Fruit fly (Drosophila melanogaster): ENCODE measurements around the gene CG15357.
A peak's percentile ranks its signal among the peaks of the same experiment; 100 is the strongest.

The CG15357 gene

dm6 chr2L:1986343-1987280, 41.1 kb upstream of the CG15357 start:
- TF ChIP-seq CG10209 (GFP tag; optimal IDR thresholded peaks at IDR 0.05) (peak; percentile 38), danr (GFP tag; IDR thresholded peaks at IDR 0.05) (peak; percentile 31; the same call in 1 of the 2 replicates), GATAe (GFP tag; conservative IDR thresholded peaks at IDR 0.05) (no peak), pho (GFP tag; optimal IDR thresholded peaks at IDR 0.05) (peak; percentile 48), sr (GFP tag; IDR thresholded peaks at IDR 0.05) (peak; percentile 28; the same call in 1 of the 3 replicates), br (optimal IDR thresholded peaks at IDR 0.05) (no peak), mirr (GFP tag; optimal IDR thresholded peaks at IDR 0.05) (peak; percentile 93), CG32767 (GFP tag; IDR thresholded peaks at IDR 0.05) (no peak), CoRest (tag; optimal IDR thresholded peaks at IDR 0.05) (peak; percentile 62), CG13296 (GFP tag; optimal IDR thresholded peaks at IDR 0.05) (peak; percentile 16), CG11247 (GFP tag; IDR thresholded peaks at IDR 0.05) (peak; percentile 59), HLH4C (GFP tag; IDR thresholded peaks at IDR 0.05; ENCODE audit: partially characterized antibody) (no peak), Oli (tag; optimal IDR thresholded peaks at IDR 0.05) (peak; percentile 64), pum (GFP tag; optimal IDR thresholded peaks at IDR 0.05) (no peak), CG4404 (GFP tag; IDR thresholded peaks at IDR 0.05) (no peak; the same call in 1 of the 2 replicates), CG11456 (GFP tag; IDR thresholded peaks at IDR 0.05) (peak; percentile 75; the same call in 2 of the 3 replicates), mam (GFP tag; optimal IDR thresholded peaks at IDR 0.05) (peak; percentile 42), Hmx (GFP tag; optimal IDR thresholded peaks at IDR 0.05) (peak; percentile 47), CG15514 (GFP tag; optimal IDR thresholded peaks at IDR 0.05) (peak; percentile 10), CG13287 (GFP tag; IDR thresholded peaks at IDR 0.05; ENCODE audit: partially characterized antibody) (no peak), CG18011 (GFP tag; optimal IDR thresholded peaks at IDR 0.05) (peak; percentile 7), slbo (GFP tag; IDR thresholded peaks at IDR 0.05) (peak; percentile 82), CG9932 (GFP tag; IDR thresholded peaks at IDR 0.05) (peak; percentile 75), CG4424 (GFP tag; optimal IDR thresholded peaks at IDR 0.05) (peak; percentile 1), lab (GFP tag; optimal IDR thresholded peaks at IDR 0.05) (peak; percentile 50), scrt (GFP tag; optimal IDR thresholded peaks at IDR 0.05) (peak; percentile 42), CG32532 (GFP tag; IDR thresholded peaks at IDR 0.05) (peak; percentile 82), sd (tag; optimal IDR thresholded peaks at IDR 0.05) (peak; percentile 17), dmrt99B (tag; optimal IDR thresholded peaks at IDR 0.05) (peak; percentile 66), seq (GFP tag; IDR thresholded peaks at IDR 0.05) (0 out of 2 replicates have a peak, but pooled peaks have one; percentile 30), Fer1 (GFP tag; optimal IDR thresholded peaks at IDR 0.05) (peak; percentile 16), Antp (GFP tag; optimal IDR thresholded peaks at IDR 0.05) (peak; percentile 61), Hr3 (GFP tag; optimal IDR thresholded peaks at IDR 0.05) (peak; percentile 28), H2.0 (GFP tag; IDR thresholded peaks at IDR 0.05) (peak; percentile 58), lilli (GFP tag; optimal IDR thresholded peaks at IDR 0.05) (peak; percentile 72), Spps (tag; optimal IDR thresholded peaks at IDR 0.05) (no peak), Myb (GFP tag; optimal IDR thresholded peaks at IDR 0.05) (peak; percentile 48), az2 (GFP tag; optimal IDR thresholded peaks at IDR 0.05) (peak; percentile 19), vfl (GFP tag; optimal IDR thresholded peaks at IDR 0.05) (peak; percentile 7), CG12155 (GFP tag; optimal IDR thresholded peaks at IDR 0.05) (peak; percentile 35), Sox102F (GFP tag; optimal IDR thresholded peaks at IDR 0.05) (peak; percentile 55), jumu (GFP tag; optimal IDR thresholded peaks at IDR 0.05) (peak; percentile 25), chinmo (GFP tag; IDR thresholded peaks at IDR 0.05; ENCODE audit: partially characterized antibody) (no peak), CG18476 (GFP tag; optimal IDR thresholded peaks at IDR 0.05) (peak; percentile 7), maf-S (GFP tag; optimal IDR thresholded peaks at IDR 0.05) (peak; percentile 21), E2f1 (GFP tag; IDR thresholded peaks at IDR 0.05) (peak; percentile 23; the same call in 1 of the 2 replicates), CG15269 (tag; optimal IDR thresholded peaks at IDR 0.05) (peak; percentile 67), CG9817 (tag; optimal IDR thresholded peaks at IDR 0.05) (peak; percentile 46)
